Fruit fly (Drosophila melanogaster) whole organism, embryonic: ENCODE data around the gene Drsl5.

Experiments used
- Asciz ChIP-seq: fragments of 200-800 bp; sonication (Bioruptor generic); optimal IDR thresholded peaks from 2 replicates; lab custom pipeline; 2017; ENCODE audit warnings: missing biosample characterization, mild to moderate bottlenecking, missing genetic modification characterization, missing genetic modification reagents
- BEAF-32 ChIP-seq: fragments of 200-800 bp; sonication (Bioruptor generic); optimal IDR thresholded peaks from 3 replicates; lab custom pipeline; 2017; ENCODE audit warnings: missing biosample characterization, missing genetic modification characterization, mild to moderate bottlenecking, moderate library complexity, missing genetic modification reagents
- Bdp1 ChIP-seq: fragments of 200-800 bp; sonication (Bioruptor generic); optimal IDR thresholded peaks from 3 replicates; lab custom pipeline; 2016; ENCODE audit warnings: missing biosample characterization, missing genetic modification characterization
- CG10267 ChIP-seq: fragments of 200-800 bp; sonication (Bioruptor generic); optimal IDR thresholded peaks from 2 replicates; lab custom pipeline; 2018; ENCODE audit warnings: missing biosample characterization, mild to moderate bottlenecking, missing genetic modification characterization, moderate library complexity
- CG10543 ChIP-seq: fragments of 200-800 bp; sonication (Bioruptor generic); optimal IDR thresholded peaks from 3 replicates; lab custom pipeline; 2017; ENCODE audit warnings: missing biosample characterization, mild to moderate bottlenecking, missing genetic modification characterization, moderate library complexity
- CG10654 ChIP-seq: fragments of 200-800 bp; sonication (Bioruptor generic); optimal IDR thresholded peaks from 2 replicates; lab custom pipeline; 2016; ENCODE audit warnings: missing biosample characterization, missing genetic modification characterization
- CG11695 ChIP-seq: fragments of 200-800 bp; sonication (Bioruptor generic); IDR thresholded peaks from 3 replicates; pipeline ENCODE4 v1.3.6; 2022; ENCODE audit warnings: missing biosample characterization, missing genetic modification characterization
- CG12744 ChIP-seq: fragments of 200-800 bp; sonication (Bioruptor generic); optimal IDR thresholded peaks from 2 replicates; lab custom pipeline; 2016; ENCODE audit warnings: missing biosample characterization, missing genetic modification characterization
- CG13894 ChIP-seq: fragments of 200-800 bp; sonication (Bioruptor generic); optimal IDR thresholded peaks from 3 replicates; lab custom pipeline; 2018; ENCODE audit warnings: missing biosample characterization, mild to moderate bottlenecking, missing genetic modification characterization, moderate library complexity
- CG14050 ChIP-seq: fragments of 200-800 bp; sonication (Bioruptor generic); IDR thresholded peaks from 3 replicates; pipeline ENCODE4 v1.3.6; 2022; ENCODE audit warnings: missing biosample characterization, missing genetic modification characterization
- CG15601 ChIP-seq: fragments of 200-800 bp; sonication (Bioruptor generic); optimal IDR thresholded peaks from 3 replicates; lab custom pipeline; 2019; ENCODE audit warnings: missing biosample characterization, mild to moderate bottlenecking, missing genetic modification characterization, moderate library complexity
- CG2889 ChIP-seq: fragments of 200-800 bp; sonication (Bioruptor generic); IDR thresholded peaks from 3 replicates; pipeline ENCODE4 v1.3.6; 2022; ENCODE audit warnings: missing biosample characterization, missing genetic modification characterization
- CG32772 ChIP-seq: fragments of 200-800 bp; sonication (Bioruptor generic); IDR thresholded peaks from 2 replicates; pipeline ENCODE4 v1.3.6; 2022; ENCODE audit warnings: missing biosample characterization, missing genetic modification characterization
- CG3726 ChIP-seq: fragments of 200-800 bp; sonication (Bioruptor generic); IDR thresholded peaks from 3 replicates; pipeline ENCODE4, ENCODE4 v1.3.6; 2022; ENCODE audit warnings: missing biosample characterization, missing genetic modification characterization
- CG4282 ChIP-seq: fragments of 200-800 bp; sonication (Bioruptor generic); optimal IDR thresholded peaks from 2 replicates; lab custom pipeline; 2016; ENCODE audit warnings: missing biosample characterization, missing genetic modification characterization
- CG4707 ChIP-seq: fragments of 200-800 bp; sonication (Bioruptor generic); optimal IDR thresholded peaks from 2 replicates; lab custom pipeline; 2018; ENCODE audit warnings: missing biosample characterization, mild to moderate bottlenecking, missing genetic modification characterization, moderate library complexity
- CG6854 ChIP-seq: fragments of 200-800 bp; sonication (Bioruptor generic); optimal IDR thresholded peaks from 3 replicates; lab custom pipeline; 2017; ENCODE audit warnings: missing biosample characterization, mild to moderate bottlenecking, missing genetic modification characterization
- CG7745 ChIP-seq: fragments of 200-800 bp; sonication (Bioruptor generic); optimal IDR thresholded peaks from 2 replicates; lab custom pipeline; 2018; ENCODE audit warnings: missing biosample characterization, mild to moderate bottlenecking, missing genetic modification characterization, moderate library complexity
- CG9215 ChIP-seq: fragments of 200-800 bp; sonication (Bioruptor generic); IDR thresholded peaks from 2 replicates; pipeline ENCODE4 v1.3.6; 2022; ENCODE audit warnings: missing biosample characterization, missing genetic modification characterization
- CG9932 ChIP-seq: fragments of 200-800 bp; sonication (Bioruptor generic); IDR thresholded peaks from 2 replicates; pipeline ENCODE4 v1.3.6; 2022; ENCODE audit warnings: missing biosample characterization, missing genetic modification characterization
- Dip2 ChIP-seq: fragments of 200-800 bp; sonication (Bioruptor generic); IDR thresholded peaks from 2 replicates; pipeline ENCODE4 v1.3.6; 2022; ENCODE audit warnings: missing biosample characterization, missing genetic modification characterization
- E2f1 ChIP-seq: fragments of 200-800 bp; sonication (Bioruptor generic); IDR thresholded peaks from 2 replicates; pipeline ENCODE4 v1.3.6; 2022; ENCODE audit warnings: missing biosample characterization, missing genetic modification characterization
- HHEX ChIP-seq: fragments of 200-800 bp; sonication (Bioruptor generic); optimal IDR thresholded peaks from 3 replicates; lab custom pipeline; 2017; ENCODE audit warnings: missing biosample characterization, mild to moderate bottlenecking, missing genetic modification characterization, missing genetic modification reagents
- Lpt ChIP-seq: fragments of >200 bp; optimal IDR thresholded peaks from 2 replicates; lab custom pipeline; 2018; ENCODE audit warnings: missing biosample characterization, missing genetic modification characterization
- Mes4 ChIP-seq: fragments of 200-800 bp; sonication (Bioruptor generic); optimal IDR thresholded peaks from 2 replicates; lab custom pipeline; 2016; ENCODE audit warnings: missing biosample characterization, missing genetic modification characterization
- TFAM ChIP-seq: fragments of 200-800 bp; sonication (Bioruptor generic); optimal IDR thresholded peaks from 2 replicates; lab custom pipeline; 2017; ENCODE audit warnings: missing biosample characterization, missing genetic modification characterization, inconsistent platforms
- ato ChIP-seq: fragments of 200-800 bp; sonication (Bioruptor generic); IDR thresholded peaks from 2 replicates; pipeline ENCODE4 v1.3.6; 2022; ENCODE audit warnings: missing biosample characterization, missing genetic modification characterization; ENCODE audit not compliant: partially characterized antibody
- chn ChIP-seq: fragments of 200-800 bp; sonication (Bioruptor generic); optimal IDR thresholded peaks from 2 replicates; lab custom pipeline; 2016; ENCODE audit warnings: missing biosample characterization, missing genetic modification characterization
- dm ChIP-seq: fragments of 200-800 bp; sonication (Bioruptor generic); optimal IDR thresholded peaks from 3 replicates; lab custom pipeline; 2016; ENCODE audit warnings: missing biosample characterization, missing genetic modification characterization
- dpn ChIP-seq, 2 experiments: fragments of 200-800 bp; sonication (Bioruptor generic); optimal IDR thresholded peaks; 3 replicates each; lab custom pipeline; 2016; ENCODE audit warnings: missing biosample characterization in 2 of 2, missing genetic modification characterization in 2 of 2
- dysf ChIP-seq: fragments of 200-800 bp; sonication (Bioruptor generic); IDR thresholded peaks from 3 replicates; pipeline ENCODE4 v1.3.6; 2022; ENCODE audit warnings: missing biosample characterization, missing genetic modification characterization
- ewg ChIP-seq: fragments of 200-800 bp; sonication (Bioruptor generic); optimal IDR thresholded peaks from 3 replicates; lab custom pipeline; 2017; ENCODE audit warnings: mild to moderate bottlenecking, missing biosample characterization, missing genetic modification reagents, missing genetic modification characterization
- eyg ChIP-seq: fragments of 200-800 bp; sonication (Bioruptor generic); optimal IDR thresholded peaks from 3 replicates; lab custom pipeline; 2016; ENCODE audit warnings: missing biosample characterization, missing genetic modification characterization
- hbn ChIP-seq: fragments of 200-800 bp; sonication (Bioruptor generic); IDR thresholded peaks from 2 replicates; pipeline ENCODE4 v1.3.6; 2022; ENCODE audit warnings: missing biosample characterization, missing genetic modification characterization; ENCODE audit not compliant: partially characterized antibody
- insv ChIP-seq, 2 experiments: fragments of 200-800 bp; sonication (Bioruptor generic); optimal IDR thresholded peaks; 3 replicates each; lab custom pipeline; 2016 to 2018; ENCODE audit warnings: missing biosample characterization in 2 of 2, missing genetic modification characterization in 2 of 2
- jigr1 ChIP-seq: fragments of 200-800 bp; sonication (Bioruptor generic); IDR thresholded peaks from 3 replicates; pipeline ENCODE4 v1.3.6; 2022; ENCODE audit warnings: missing biosample characterization, missing genetic modification characterization
- jumu ChIP-seq: fragments of 200-800 bp; sonication (Bioruptor generic); optimal IDR thresholded peaks from 3 replicates; lab custom pipeline; 2016; ENCODE audit warnings: missing biosample characterization, missing genetic modification characterization
- knrl ChIP-seq: fragments of 200-800 bp; sonication (Bioruptor generic); IDR thresholded peaks from 3 replicates; pipeline ENCODE4 v1.3.6; 2022; ENCODE audit warnings: missing biosample characterization, missing genetic modification characterization; ENCODE audit not compliant: partially characterized antibody
- lmd ChIP-seq: fragments of 200-800 bp; sonication (Bioruptor generic); IDR thresholded peaks from 2 replicates; pipeline ENCODE4 v1.3.6; 2022; ENCODE audit warnings: missing biosample characterization, missing genetic modification characterization
- nmo ChIP-seq: fragments of 200-800 bp; sonication (Bioruptor generic); optimal IDR thresholded peaks from 2 replicates; lab custom pipeline; 2018; ENCODE audit warnings: missing biosample characterization, mild to moderate bottlenecking, missing genetic modification characterization, moderate library complexity
- org-1 ChIP-seq: fragments of 200-800 bp; sonication (Bioruptor generic); optimal IDR thresholded peaks from 2 replicates; lab custom pipeline; 2017; ENCODE audit warnings: missing biosample characterization, missing genetic modification characterization
- ranshi ChIP-seq: fragments of 200-800 bp; sonication (Bioruptor generic); IDR thresholded peaks from 2 replicates; pipeline ENCODE4 v1.3.6; 2022; ENCODE audit warnings: missing biosample characterization, missing genetic modification characterization
- rib ChIP-seq: fragments of 200-800 bp; sonication (Bioruptor generic); IDR thresholded peaks from 2 replicates; pipeline ENCODE4 v1.3.6; 2022; ENCODE audit warnings: missing biosample characterization, missing genetic modification characterization
- run ChIP-seq: fragments of 200-800 bp; sonication (Bioruptor generic); optimal IDR thresholded peaks from 3 replicates; lab custom pipeline; 2018; ENCODE audit warnings: missing biosample characterization, mild to moderate bottlenecking, missing genetic modification characterization
- sd ChIP-seq: fragments of 200-800 bp; sonication (Bioruptor generic); optimal IDR thresholded peaks from 3 replicates; lab custom pipeline; 2018; ENCODE audit warnings: missing biosample characterization, mild to moderate bottlenecking, missing genetic modification characterization, moderate library complexity
- so ChIP-seq: fragments of 200-800 bp; sonication (Bioruptor generic); IDR thresholded peaks from 3 replicates; pipeline ENCODE4 v1.3.6; 2022; ENCODE audit warnings: missing biosample characterization, missing genetic modification characterization
- tna ChIP-seq: fragments of 200-800 bp; sonication (Bioruptor generic); IDR thresholded peaks from 2 replicates; pipeline ENCODE4 v1.3.6; 2022; ENCODE audit warnings: missing biosample characterization, missing genetic modification characterization; ENCODE audit not compliant: partially characterized antibody
- trh ChIP-seq: fragments of 200-800 bp; sonication (Bioruptor generic); optimal IDR thresholded peaks from 2 replicates; lab custom pipeline; 2016; ENCODE audit warnings: missing biosample characterization, missing genetic modification characterization
- wek ChIP-seq: fragments of 200-800 bp; sonication (Bioruptor generic); optimal IDR thresholded peaks from 3 replicates; lab custom pipeline; 2018; ENCODE audit warnings: missing biosample characterization, mild to moderate bottlenecking, missing genetic modification characterization, moderate library complexity
- zfh2 ChIP-seq: fragments of 200-800 bp; sonication (Bioruptor generic); optimal IDR thresholded peaks from 2 replicates; lab custom pipeline; 2016; ENCODE audit warnings: missing biosample characterization, missing genetic modification characterization

Drsl5 gene

DNA sequence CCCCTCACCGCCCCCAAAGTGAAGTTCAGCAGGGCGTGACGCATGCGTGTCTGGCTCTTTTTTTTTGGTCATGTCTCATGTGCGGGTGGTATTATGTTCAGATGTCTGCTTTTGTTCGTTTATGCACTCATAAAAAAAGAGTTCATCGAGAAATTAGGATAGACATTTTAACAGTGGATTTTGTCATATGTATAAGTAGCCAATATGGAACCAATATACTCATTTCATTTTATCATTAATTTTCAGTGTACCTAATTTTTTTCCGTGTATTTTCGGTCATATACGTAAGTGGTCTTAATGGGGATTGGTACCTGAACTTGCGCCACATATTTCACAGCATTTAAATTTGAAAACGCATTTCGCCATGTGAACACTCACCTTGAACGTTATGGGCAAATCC is 16.2 kb upstream of the Drsl5 start (continued):
- TF ChIP-seq CG9932 (GFP tag; lab: Robert Waterston, UW) (no peak; the same call in 1 of the 2 replicates), CG3726 (no peak), jigr1 (no peak), ewg (GFP tag; lab: Kevin White, UChicago) (peak; percentile 14), lmd (GFP tag; lab: Robert Waterston, UW) (peak; percentile 60), CG7745 (tag; lab: Kevin White, UChicago) (no peak), E2f1 (GFP tag; lab: Robert Waterston, UW) (no peak), Mes4 (GFP tag; lab: Kevin White, UChicago) (peak; percentile 1), HHEX (GFP tag; lab: Kevin White, UChicago) (peak; percentile 58), ranshi (GFP tag; lab: Robert Waterston, UW) (peak; percentile 80), sd (no peak), CG32772 (peak; percentile 4; the same call in 1 of the 2 replicates), CG10543 (no peak), CG10267 (tag; lab: Kevin White, UChicago) (peak; percentile 46), CG15601 (tag; lab: Kevin White, UChicago) (peak; percentile 29), dm (GFP tag; lab: Kevin White, UChicago) (no peak), CG12744 (no peak), org-1 (peak; percentile 25), tna (GFP tag; lab: Robert Waterston, UW) (no peak), rib (no peak), wek (GFP tag; lab: Kevin White, UChicago) (peak; percentile 19), insv (GFP tag; optimal IDR thresholded peaks at IDR 0.05; lab: Kevin White, UChicago) (no peak), Asciz (GFP tag; lab: Kevin White, UChicago) (peak; percentile 67), so (GFP tag; lab: Robert Waterston, UW) (peak; percentile 68; the same call in 2 of the 3 replicates), CG4282 (no peak)

DNA sequence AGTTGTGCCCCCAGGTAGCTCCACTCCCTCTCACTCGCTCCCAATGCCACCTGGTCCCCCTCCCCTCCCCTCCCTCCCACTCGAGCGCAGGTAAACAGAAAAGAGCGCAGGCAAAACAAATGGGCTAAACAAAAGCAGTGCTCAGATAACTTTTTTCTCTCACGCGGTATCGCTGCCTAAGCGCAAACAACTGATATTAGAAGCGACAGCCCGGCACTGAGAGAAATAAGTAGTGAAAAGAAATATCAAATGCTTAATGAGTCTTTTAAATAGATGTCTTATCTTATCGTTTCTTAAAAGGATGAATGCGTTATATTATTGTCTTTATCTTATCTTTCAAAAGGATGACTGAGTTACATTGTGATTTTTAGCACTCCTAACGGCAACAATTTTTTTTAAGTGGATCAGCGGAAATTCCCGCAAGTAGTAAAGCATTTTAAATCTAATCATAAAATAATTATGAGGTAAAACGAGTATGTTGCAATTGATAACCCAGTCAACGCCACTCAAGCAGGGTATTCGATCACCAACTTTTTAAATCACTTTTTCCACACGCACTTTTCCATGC is 15.3 kb upstream of the Drsl5 start:
- TF ChIP-seq Mes4 (GFP tag; lab: Kevin White, UChicago) (peak; percentile 85), CG12744 (peak; percentile 79), dpn (GFP tag; optimal IDR thresholded peaks at IDR 0.05; lab: Kevin White, UChicago) (peak; percentile 90 to 91), trh (GFP tag; lab: Kevin White, UChicago) (peak; percentile 77), zfh2 (GFP tag; lab: Kevin White, UChicago) (peak; percentile 74), eyg (GFP tag; lab: Kevin White, UChicago) (peak; percentile 91), Dip2 (GFP tag; lab: Robert Waterston, UW) (0 out of 2 replicates have a peak, but pooled peaks have one; percentile 38), dysf (GFP tag; lab: Robert Waterston, UW) (peak; percentile 91), BEAF-32 (GFP tag; lab: Kevin White, UChicago) (no peak), CG10543 (peak; percentile 83), CG9215 (peak; percentile 69), nmo (GFP tag; lab: Kevin White, UChicago) (peak; percentile 93), Lpt (GFP tag; lab: Kevin White, UChicago) (no peak), CG4707 (GFP tag; lab: Kevin White, UChicago) (peak; percentile 74), hbn (GFP tag; lab: Robert Waterston, UW) (0 out of 2 replicates have a peak, but pooled peaks have one; percentile 19), sd (peak; percentile 81), knrl (no peak), CG14050 (GFP tag; lab: Robert Waterston, UW) (peak; percentile 84), TFAM (GFP tag; lab: Kevin White, UChicago) (no peak), CG6854 (GFP tag; lab: Kevin White, UChicago) (peak; percentile 90), CG10654 (GFP tag; lab: Kevin White, UChicago) (peak; percentile 81), CG13894 (tag; lab: Kevin White, UChicago) (peak; percentile 79), jumu (GFP tag; lab: Kevin White, UChicago) (peak; percentile 81), chn (GFP tag; lab: Kevin White, UChicago) (peak; percentile 80), Bdp1 (GFP tag; lab: Kevin White, UChicago) (peak; percentile 77), CG2889 (GFP tag; lab: Robert Waterston, UW) (peak; percentile 86), run (tag; lab: Kevin White, UChicago) (peak; percentile 90), CG11695 (peak; percentile 94), ato (GFP tag; lab: Robert Waterston, UW) (no peak)
